Fruit fly (Drosophila melanogaster): ENCODE results near the gene CG1316.
A peak's percentile ranks its signal among the peaks of the same experiment; 100 is the strongest.

Gene CG1316

DNA sequence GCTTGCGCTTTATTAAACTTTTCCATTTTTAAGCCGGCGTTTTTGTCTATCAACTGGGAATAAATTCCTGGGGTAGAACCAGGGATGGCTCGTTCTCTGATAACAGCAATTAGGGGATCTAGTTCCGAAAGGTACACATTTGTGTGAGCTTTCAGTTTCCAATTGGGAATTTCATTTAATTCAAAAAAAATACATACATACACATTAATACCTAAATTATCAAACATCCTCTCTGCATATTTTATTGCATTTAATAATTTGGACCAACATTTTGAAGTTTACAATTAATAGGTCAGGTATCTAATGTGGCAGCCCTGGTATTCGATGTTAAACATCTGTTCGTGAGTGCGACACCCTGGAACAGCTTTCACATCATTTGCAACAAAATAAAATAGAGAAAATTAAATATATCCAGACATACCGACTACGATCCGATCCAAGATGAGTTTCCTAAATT, 24.5 kb upstream of the CG1316 start, which contains the start of the genes CG15011 and CG1309 (continued):
- peak; percentile 86 for TF ChIP-seq ey (GFP tag; optimal IDR thresholded peaks at IDR 0.05)

DNA sequence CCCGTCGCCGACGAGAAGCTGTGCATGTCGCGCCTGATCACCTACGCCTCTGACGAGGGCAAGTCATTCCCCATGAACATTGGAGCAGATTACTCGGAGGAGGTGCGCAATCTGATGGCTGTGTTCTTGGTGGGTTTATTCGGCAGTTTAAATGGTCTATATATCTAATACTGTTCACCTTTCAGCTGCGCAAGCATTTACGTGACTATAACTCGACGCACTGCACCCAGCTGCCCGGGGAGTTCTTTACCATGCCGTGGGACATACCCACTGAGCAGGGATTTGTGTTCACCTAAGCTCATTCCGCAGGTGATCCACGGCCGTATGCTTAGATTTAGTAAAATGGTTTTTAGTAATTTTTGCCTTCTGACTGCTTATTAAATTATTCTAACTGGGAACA, 22.5 kb upstream of the CG1316 start:
- TF ChIP-seq dl (GFP tag; optimal IDR thresholded peaks at IDR 0.05; ENCODE audit: insufficient read depth in 1 of 2, partially characterized antibody in 2 of 2) (no peak), Hr78 (GFP tag; optimal IDR thresholded peaks at IDR 0.05) (no peak), jim (GFP tag; optimal IDR thresholded peaks at IDR 0.05) (no peak), fru (GFP tag; optimal IDR thresholded peaks at IDR 0.05) (no peak), Abd-B (GFP tag; optimal IDR thresholded peaks at IDR 0.05) (no peak), OdsH (GFP tag; optimal IDR thresholded peaks at IDR 0.05) (no peak), CG32264 (GFP tag; optimal IDR thresholded peaks at IDR 0.05) (no peak), GATAd (GFP tag; optimal IDR thresholded peaks at IDR 0.05) (no peak), Myc (optimal IDR thresholded peaks at IDR 0.05) (no peak)

DNA sequence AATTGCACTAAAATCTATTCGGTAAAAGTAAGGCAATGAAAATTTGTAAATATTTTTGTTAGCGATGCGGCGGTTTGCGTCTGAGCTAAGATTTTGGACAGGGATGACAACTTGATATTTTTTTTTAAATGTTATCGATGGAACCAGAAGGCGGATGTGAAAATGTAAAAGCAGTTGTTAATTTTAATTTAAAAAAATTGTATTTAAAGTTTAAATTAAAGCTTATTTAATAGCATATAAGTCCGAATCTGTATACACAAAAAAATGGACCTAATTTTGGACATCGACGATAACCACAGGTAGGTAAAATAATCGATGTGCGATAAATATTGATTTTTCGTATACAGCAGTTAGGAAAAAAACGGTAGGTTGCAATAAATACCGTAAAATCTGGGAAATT, 21.3 kb upstream of the CG1316 start, which contains the start of the genes CG11586 and VhaM9.7-a:
TSS of gene CG11586 (minus strand) at position 87 of the 400 bp plus-strand sequence.
TSS of gene VhaM9.7-a (plus strand) at position 322 of the 400 bp plus-strand sequence.
- TF ChIP-seq GATAd (GFP tag; optimal IDR thresholded peaks at IDR 0.05) = no peak
- TF ChIP-seq rgr (GFP tag; optimal IDR thresholded peaks at IDR 0.05) = peak; percentile 18
- TF ChIP-seq foxo (GFP tag; optimal IDR thresholded peaks at IDR 0.05) = peak in 1 of 2 experiments; percentile 21
- TF ChIP-seq h (GFP tag; optimal IDR thresholded peaks at IDR 0.05) = peak; percentile 9
- TF ChIP-seq psq (GFP tag; optimal IDR thresholded peaks at IDR 0.05) = peak; percentile 4
- no peak for TF ChIP-seq CrebA (GFP tag; optimal IDR thresholded peaks at IDR 0.05; ENCODE audit: borderline replicate concordance)
- no peak for TF ChIP-seq Hr78 (GFP tag; optimal IDR thresholded peaks at IDR 0.05)
- TF ChIP-seq Jra (GFP tag; optimal IDR thresholded peaks at IDR 0.05) = peak; percentile 4
- TF ChIP-seq OdsH (GFP tag; optimal IDR thresholded peaks at IDR 0.05) = peak; percentile 1

DNA sequence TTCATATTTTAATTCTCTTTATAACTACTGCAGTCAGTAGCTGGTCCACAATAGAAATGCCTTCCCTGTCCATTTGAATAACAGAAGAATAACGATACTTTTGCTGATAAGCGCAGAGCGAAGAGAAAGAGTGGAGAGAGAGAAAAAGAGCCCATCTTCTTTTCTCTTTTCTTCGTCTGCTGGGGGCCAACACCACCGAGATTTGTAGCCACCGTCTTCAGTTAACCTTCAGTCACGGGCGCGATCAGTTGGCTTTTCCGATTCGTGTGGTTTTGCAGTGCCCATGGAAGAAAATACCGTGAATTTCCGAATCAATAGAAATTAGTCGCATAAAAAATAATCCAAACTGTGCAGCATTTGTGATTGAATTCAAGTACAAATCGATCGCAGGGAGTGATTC, 20.1 kb upstream of the CG1316 start, which contains the start of gene CG1273:
TSS of gene CG1273 (plus strand) at position 218 of the 400 bp plus-strand sequence.
- no peak for TF ChIP-seq lola (GFP tag; optimal IDR thresholded peaks at IDR 0.05)
- TF ChIP-seq N (GFP tag; optimal IDR thresholded peaks at IDR 0.05) = no peak
- no peak for TF ChIP-seq CG9705 (GFP tag; optimal IDR thresholded peaks at IDR 0.05)
- TF ChIP-seq Jra (GFP tag; optimal IDR thresholded peaks at IDR 0.05) = no peak
- no peak for TF ChIP-seq pan (optimal IDR thresholded peaks at IDR 0.05)

DNA sequence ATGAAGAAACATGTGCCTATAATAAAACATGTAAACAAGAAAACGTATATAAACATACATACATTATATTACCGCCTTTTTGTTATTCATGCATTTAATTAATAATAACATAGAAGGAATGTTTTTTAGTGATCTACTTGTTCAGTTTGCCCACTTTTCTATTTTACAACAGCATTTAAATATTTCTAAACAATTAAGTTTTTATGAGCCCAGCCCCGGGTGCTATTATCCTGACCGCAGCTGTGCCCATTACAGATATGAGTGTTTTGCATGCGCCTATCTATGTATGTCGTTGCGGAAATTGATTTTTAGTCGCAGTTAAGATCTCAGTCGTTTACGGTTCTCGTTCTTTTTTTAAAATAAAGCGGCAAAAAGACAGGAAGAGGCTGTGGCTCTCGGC, 18.7 kb upstream of the CG1316 start:
- no peak for TF ChIP-seq Vsx2 (GFP tag; optimal IDR thresholded peaks at IDR 0.05; ENCODE audit: partially characterized antibody)
- TF ChIP-seq Rel (GFP tag; optimal IDR thresholded peaks at IDR 0.05) = no peak
- TF ChIP-seq Rel (tag; optimal IDR thresholded peaks at IDR 0.05) = no peak

DNA sequence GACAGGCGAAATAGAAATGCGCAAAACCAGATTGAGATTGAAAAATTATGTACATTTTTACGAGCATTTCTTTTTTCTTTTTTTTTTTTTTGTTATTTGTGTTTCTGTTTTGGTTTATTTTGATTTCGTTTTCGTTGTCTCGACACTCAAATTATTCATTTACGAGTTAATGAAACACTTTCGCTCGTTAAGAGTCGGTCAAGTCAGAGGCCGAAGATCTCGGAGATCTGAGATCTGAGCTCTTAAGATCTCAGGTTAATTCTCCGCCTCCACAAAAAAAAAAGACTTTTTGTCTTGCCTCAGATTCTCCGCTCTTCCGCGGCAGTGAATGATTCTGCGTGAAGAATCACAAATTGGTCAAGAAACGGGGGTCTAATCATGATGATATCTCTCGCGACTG, 17.8 kb upstream of the CG1316 start:
- TF ChIP-seq Hr78 (GFP tag; optimal IDR thresholded peaks at IDR 0.05) (no peak), OdsH (GFP tag; optimal IDR thresholded peaks at IDR 0.05) (no peak), CG32264 (GFP tag; optimal IDR thresholded peaks at IDR 0.05) (no peak), usp (GFP tag; optimal IDR thresholded peaks at IDR 0.05) (no peak), Hnf4 (GFP tag; optimal IDR thresholded peaks at IDR 0.05) (no peak), Jra (GFP tag; optimal IDR thresholded peaks at IDR 0.05) (no peak), CrebA (GFP tag; optimal IDR thresholded peaks at IDR 0.05; ENCODE audit: borderline replicate concordance) (no peak), lola (GFP tag; optimal IDR thresholded peaks at IDR 0.05) (no peak), sv (GFP tag; optimal IDR thresholded peaks at IDR 0.05) (no peak), N (GFP tag; optimal IDR thresholded peaks at IDR 0.05) (no peak), dl (GFP tag; optimal IDR thresholded peaks at IDR 0.05; ENCODE audit: insufficient read depth in 1 of 2, partially characterized antibody in 2 of 2) (no peak), woc (GFP tag; optimal IDR thresholded peaks at IDR 0.05) (no peak), tai (GFP tag; optimal IDR thresholded peaks at IDR 0.05) (no peak), dmrt93B (GFP tag; optimal IDR thresholded peaks at IDR 0.05) (no peak), Hr83 (GFP tag; optimal IDR thresholded peaks at IDR 0.05; ENCODE audit: poor library complexity, severe bottlenecking) (no peak)

Measured in whole organism, wandering third instar larva.